Worm (Caenorhabditis elegans): ENCODE measurements around the gene srd-49.

ce11 chrV:10096932-10097331 lies 2.5 kb downstream of the srd-49 start:
- TF ChIP-seq lsy-2 (tag; optimal IDR thresholded peaks at IDR 0.05) = no peak
- TF ChIP-seq ztf-11 (tag; optimal IDR thresholded peaks at IDR 0.05) = no peak
- no peak for TF ChIP-seq ceh-83 (GFP tag; optimal IDR thresholded peaks at IDR 0.05)
- no peak for TF ChIP-seq nhr-12 (tag; optimal IDR thresholded peaks at IDR 0.05)
- no peak for TF ChIP-seq elt-1 (tag; optimal IDR thresholded peaks at IDR 0.05; ENCODE audit: borderline replicate concordance, insufficient read depth)
- no peak for TF ChIP-seq unc-62 (GFP tag; optimal IDR thresholded peaks at IDR 0.05)
